Worm (Caenorhabditis elegans) whole organism, young adult: Measurements from ENCODE around the gene phf-5.

ENCODE experiments used
- F23B12.7 ChIP-seq: sonication (generic microtip); optimal IDR thresholded peaks from 2 replicates; lab custom pipeline; 2017; ENCODE audit warnings: missing genetic modification characterization, mild to moderate bottlenecking, missing compliant biosample characterization, antibody characterized with exemption, moderate library complexity; ENCODE audit not compliant: insufficient read depth
- Y53F4B.3 ChIP-seq: fragments of 200-800 bp; sonication (Bioruptor generic); IDR thresholded peaks from 2 replicates; pipeline ENCODE4 v1.3.6; 2022; ENCODE audit warnings: missing genetic modification reagents, missing genetic modification characterization, missing compliant biosample characterization
- ZK185.1 ChIP-seq: sonication (generic microtip); optimal IDR thresholded peaks from 2 replicates; lab custom pipeline; 2016; ENCODE audit warnings: mild to moderate bottlenecking, missing genetic modification characterization, missing compliant biosample characterization; ENCODE audit not compliant: poor library complexity, severe bottlenecking
- akir-1 ChIP-seq: fragments of 200-800 bp; sonication (Bioruptor generic); optimal IDR thresholded peaks from 2 replicates; lab custom pipeline; 2018; ENCODE audit warnings: mild to moderate bottlenecking, missing genetic modification characterization, moderate library complexity, missing compliant biosample characterization
- ama-1 ChIP-seq, 3 experiments: fragments of 150-350 bp in 1 of 3; sonication (generic microtip) in 2 of 3; optimal IDR thresholded peaks; 2 replicates each; lab custom pipeline; 2014 to 2018; ENCODE audit warnings: missing biosample characterization in 2 of 3, missing genetic modification characterization in 2 of 3, missing genetic modification reagents in 2 of 3
- aptf-2 ChIP-seq: fragments of 200-800 bp; sonication (Bioruptor generic); conservative IDR thresholded peaks from 2 replicates; pipeline ENCODE4 v1.3.6; 2022; ENCODE audit warnings: missing genetic modification reagents, missing genetic modification characterization, missing compliant biosample characterization
- attf-3 ChIP-seq: fragments of 200-800 bp; sonication (Bioruptor generic); conservative IDR thresholded peaks from 2 replicates; pipeline ENCODE4 v1.3.6; 2022; ENCODE audit warnings: missing genetic modification reagents, missing genetic modification characterization, missing compliant biosample characterization
- dpl-1 ChIP-seq: fragments of 150-350 bp; optimal IDR thresholded peaks from 2 replicates; lab custom pipeline; 2014; ENCODE audit warnings: missing biosample characterization, missing genetic modification reagents, missing genetic modification characterization
- let-607 ChIP-seq, 2 experiments: fragments of 200-800 bp in 1 of 2; sonication (Bioruptor generic) in 1 of 2; sonication (generic microtip) in 1 of 2; optimal IDR thresholded peaks; 2 replicates each; lab custom pipeline; 2016 to 2018; ENCODE audit warnings: mild to moderate bottlenecking in 2 of 2, missing compliant biosample characterization in 2 of 2, missing genetic modification characterization in 2 of 2, moderate library complexity in 2 of 2, missing genotype in 1 of 2
- nfya-2 ChIP-seq: fragments of 200-800 bp; sonication (Bioruptor generic); IDR thresholded peaks from 2 replicates; pipeline ENCODE4 v1.3.6; 2022; ENCODE audit warnings: missing genetic modification reagents, missing genetic modification characterization, missing compliant biosample characterization
- pbrm-1 ChIP-seq: fragments of 200-800 bp; sonication (Bioruptor generic); IDR thresholded peaks from 2 replicates; pipeline ENCODE4 v1.3.6; 2022; ENCODE audit warnings: missing genetic modification reagents, missing genetic modification characterization, missing compliant biosample characterization
- sea-2 ChIP-seq: fragments of 200-800 bp; sonication (Bioruptor generic); IDR thresholded peaks from 2 replicates; pipeline ENCODE4 v1.3.6; 2022; ENCODE audit warnings: missing genetic modification characterization, missing compliant biosample characterization
- unc-62 ChIP-seq: fragments of 150-350 bp; optimal IDR thresholded peaks from 2 replicates; lab custom pipeline; 2014; ENCODE audit warnings: missing biosample characterization, missing genetic modification reagents, missing genetic modification characterization
- ztf-6 ChIP-seq: fragments of 200-800 bp; sonication (Bioruptor generic); IDR thresholded peaks from 2 replicates; pipeline ENCODE4 v1.3.6; 2022; ENCODE audit warnings: missing genetic modification reagents, missing genetic modification characterization, missing compliant biosample characterization

DNA sequence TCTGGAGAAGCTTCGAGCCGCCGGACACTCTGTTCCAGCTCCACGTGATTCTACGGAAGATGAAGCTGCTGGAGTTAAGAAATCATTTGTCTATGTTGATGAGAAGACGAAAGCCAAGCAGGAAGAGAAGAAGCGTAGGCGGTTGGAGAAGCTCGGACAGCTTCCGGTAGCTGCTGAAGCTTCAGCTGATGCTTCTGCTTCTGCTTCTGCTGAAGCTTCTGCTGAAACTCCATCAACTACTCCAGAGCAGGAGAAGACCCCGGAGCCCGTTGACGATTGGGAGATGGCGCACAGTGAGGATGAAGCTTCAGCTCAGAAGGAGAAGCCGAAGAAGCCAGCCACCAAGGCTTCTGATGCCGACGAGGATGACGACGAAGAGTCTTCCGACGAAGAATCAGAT, 26.9 kb upstream of the phf-5 start:
- TF ChIP-seq pbrm-1 (GFP tag; lab: Robert Waterston, UW) (no peak), sea-2 (no peak), F23B12.7 (tag; lab: Kevin White, UChicago) (no peak), ZK185.1 (no peak), let-607 (tag; optimal IDR thresholded peaks at IDR 0.05; lab: Kevin White, UChicago) (no peak), ztf-6 (GFP tag; lab: Robert Waterston, UW) (no peak), Y53F4B.3 (no peak), unc-62 (GFP tag; lab: Kevin White, UChicago) (no peak), dpl-1 (GFP tag; lab: Kevin White, UChicago) (no peak), ama-1 (optimal IDR thresholded peaks at IDR 0.05; lab: Kevin White, UChicago) (no peak), ama-1 (GFP tag; optimal IDR thresholded peaks at IDR 0.05; lab: Kevin White, UChicago) (no peak), nfya-2 (GFP tag; lab: Robert Waterston, UW) (no peak), attf-3 (no peak), aptf-2 (GFP tag; lab: Robert Waterston, UW) (no peak), akir-1 (GFP tag; lab: Kevin White, UChicago) (no peak)
